Worm (Caenorhabditis elegans): ENCODE measurements around the gene spig-1.

DNA sequence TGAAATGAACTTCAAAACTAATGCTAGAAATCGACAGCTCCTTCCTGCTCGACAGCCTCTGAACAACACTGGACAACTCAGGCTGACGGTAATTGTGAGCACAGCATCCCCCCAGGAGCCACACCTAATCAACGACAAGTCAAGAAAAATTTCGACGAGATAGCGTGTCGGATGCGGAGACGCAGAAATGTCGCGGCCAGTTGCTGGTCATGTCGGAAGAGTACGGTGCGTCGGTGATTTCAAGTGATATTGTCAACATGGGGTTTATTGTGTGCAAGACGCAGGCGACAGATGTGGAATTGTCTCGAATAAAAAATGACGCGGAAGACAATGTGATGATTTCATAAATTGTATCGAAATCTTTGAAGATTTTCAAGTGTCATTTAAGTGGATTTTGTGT lies 15.0 kb upstream of the spig-1 start, which contains the start of gene twk-11:
- no peak for TF ChIP-seq zag-1 (tag; optimal IDR thresholded peaks at IDR 0.05)
- no peak for TF ChIP-seq unc-62 (GFP tag; optimal IDR thresholded peaks at IDR 0.05)
- no peak for TF ChIP-seq nhr-237 (tag; optimal IDR thresholded peaks at IDR 0.05)
